Worm (Caenorhabditis elegans) whole organism, L4 larva: ENCODE data around the gene C24A8.5.

ENCODE experiments used
- F10B5.3 ChIP-seq: sonication (generic microtip); optimal IDR thresholded peaks from 2 replicates; lab custom pipeline; 2016; ENCODE audit warnings: mild to moderate bottlenecking, missing genetic modification characterization, missing compliant biosample characterization
- T26A8.4 ChIP-seq: fragments of 200-800 bp; sonication (Bioruptor generic); IDR thresholded peaks from 2 replicates; pipeline ENCODE4 v1.3.6; 2022; ENCODE audit warnings: missing genetic modification characterization, missing compliant biosample characterization
- Y5F2A.4 ChIP-seq: fragments of 200-800 bp; sonication (Bioruptor generic); optimal IDR thresholded peaks from 2 replicates; lab custom pipeline; 2018; ENCODE audit warnings: mild to moderate bottlenecking, missing genetic modification characterization, missing compliant biosample characterization
- ZK337.2 ChIP-seq: fragments of 200-800 bp; sonication (Bioruptor generic); IDR thresholded peaks from 2 replicates; pipeline ENCODE4 v1.3.6; 2022; ENCODE audit warnings: missing genetic modification reagents, missing genetic modification characterization, missing compliant biosample characterization
- ZK546.5 ChIP-seq, 2 experiments: sonication (generic microtip); optimal IDR thresholded peaks; 2 replicates each; lab custom pipeline; 2017; ENCODE audit warnings: missing biosample characterization in 2 of 2, missing genetic modification characterization in 2 of 2
- aly-2 ChIP-seq: sonication (generic microtip); optimal IDR thresholded peaks from 2 replicates; lab custom pipeline; 2018; ENCODE audit warnings: missing biosample characterization, missing genetic modification characterization
- ces-1 ChIP-seq: fragments of 150-350 bp; sonication (generic microtip); optimal IDR thresholded peaks from 4 replicates; lab custom pipeline; 2014; ENCODE audit warnings: missing biosample characterization, missing genetic modification reagents, missing genetic modification characterization
- ctbp-1 ChIP-seq: fragments of 200-800 bp; sonication (Bioruptor generic); IDR thresholded peaks from 2 replicates; pipeline ENCODE4 v1.3.6; 2022; ENCODE audit warnings: missing genetic modification reagents, missing genetic modification characterization, missing compliant biosample characterization
- daf-16 ChIP-seq, 3 experiments: sonication (generic microtip); optimal IDR thresholded peaks; 2 replicates each; lab custom pipeline; 2016 to 2017; ENCODE audit warnings: missing genetic modification characterization in 3 of 3, missing genetic modification reagents in 3 of 3, mild to moderate bottlenecking in 2 of 3, missing compliant biosample characterization in 2 of 3, missing biosample characterization in 1 of 3, moderate library complexity in 1 of 3
- daf-19 ChIP-seq: fragments of 200-800 bp; sonication (Bioruptor generic); conservative IDR thresholded peaks from 2 replicates; pipeline ENCODE4 v1.3.6; 2022; ENCODE audit warnings: missing genetic modification characterization, missing compliant biosample characterization
- daf-8 ChIP-seq: fragments of 200-800 bp; sonication (Bioruptor generic); IDR thresholded peaks from 2 replicates; pipeline ENCODE4 v1.3.6; 2022; ENCODE audit warnings: missing genetic modification characterization, missing compliant biosample characterization
- dmd-6 ChIP-seq: fragments of 200-800 bp; sonication (Bioruptor generic); IDR thresholded peaks from 2 replicates; pipeline ENCODE4 v1.3.6; 2022; ENCODE audit warnings: missing genetic modification reagents, missing genetic modification characterization, missing compliant biosample characterization
- dmd-9 ChIP-seq: fragments of 200-800 bp; sonication (Bioruptor generic); IDR thresholded peaks from 2 replicates; pipeline ENCODE4 v1.3.6; 2022; ENCODE audit warnings: missing genetic modification reagents, missing genetic modification characterization, missing compliant biosample characterization
- duxl-1 ChIP-seq: sonication (generic microtip); optimal IDR thresholded peaks from 2 replicates; lab custom pipeline; 2016; ENCODE audit warnings: mild to moderate bottlenecking, missing genetic modification characterization, moderate library complexity, missing compliant biosample characterization; ENCODE audit not compliant: poor library complexity
- dve-1 ChIP-seq: sonication (generic microtip); optimal IDR thresholded peaks from 2 replicates; lab custom pipeline; 2017; ENCODE audit warnings: antibody characterized with exemption, mild to moderate bottlenecking, missing genetic modification characterization, missing compliant biosample characterization; ENCODE audit not compliant: insufficient read depth
- egl-27 ChIP-seq: sonication (generic microtip); optimal IDR thresholded peaks from 3 replicates; lab custom pipeline; 2017; ENCODE audit warnings: missing biosample characterization, missing genetic modification reagents, missing genetic modification characterization
- fos-1 ChIP-seq: fragments of 150-350 bp; optimal IDR thresholded peaks from 2 replicates; lab custom pipeline; 2014; ENCODE audit warnings: missing biosample characterization, missing genetic modification characterization
- hlh-11 ChIP-seq: fragments of 200-800 bp; sonication (Bioruptor generic); optimal IDR thresholded peaks from 2 replicates; lab custom pipeline; 2018; ENCODE audit warnings: mild to moderate bottlenecking, missing genetic modification characterization, missing compliant biosample characterization
- hlh-30 ChIP-seq: sonication (generic microtip); optimal IDR thresholded peaks from 2 replicates; lab custom pipeline; 2017; ENCODE audit warnings: antibody characterized with exemption, mild to moderate bottlenecking, missing genetic modification characterization, missing compliant biosample characterization; ENCODE audit not compliant: insufficient read depth
- jun-1 ChIP-seq: fragments of 150-350 bp; optimal IDR thresholded peaks from 2 replicates; lab custom pipeline; 2014; ENCODE audit warnings: missing biosample characterization, missing genetic modification reagents, missing genetic modification characterization
- lin-1 ChIP-seq: fragments of 200-800 bp; sonication (Bioruptor generic); IDR thresholded peaks from 2 replicates; pipeline ENCODE4 v1.3.6; 2022; ENCODE audit warnings: missing genetic modification reagents, missing genetic modification characterization, missing compliant biosample characterization
- lin-13 ChIP-seq: fragments of 150-350 bp; optimal IDR thresholded peaks from 2 replicates; lab custom pipeline; 2014; ENCODE audit warnings: missing biosample characterization, missing genetic modification reagents, missing genetic modification characterization
- lin-15B ChIP-seq: fragments of 150-350 bp; sonication (generic microtip); optimal IDR thresholded peaks from 3 replicates; lab custom pipeline; 2014; ENCODE audit warnings: missing biosample characterization, missing genetic modification characterization
- madf-5 ChIP-seq, 2 experiments: fragments of 200-800 bp; sonication (Bioruptor generic); IDR thresholded peaks; 2 replicates each; pipeline ENCODE4 v1.3.6; 2022; ENCODE audit warnings: missing compliant biosample characterization in 2 of 2, missing genetic modification characterization in 2 of 2
- mep-1 ChIP-seq: fragments of 150-350 bp; sonication (generic microtip); optimal IDR thresholded peaks from 3 replicates; lab custom pipeline; 2014; ENCODE audit warnings: missing biosample characterization, missing genetic modification characterization
- mxl-2 ChIP-seq: fragments of 200-800 bp; sonication (Bioruptor generic); conservative IDR thresholded peaks from 2 replicates; pipeline ENCODE4 v1.3.6; 2022; ENCODE audit warnings: missing genetic modification reagents, missing genetic modification characterization, missing compliant biosample characterization
- mxl-3 ChIP-seq: fragments of 200-800 bp; sonication (Bioruptor generic); optimal IDR thresholded peaks from 2 replicates; lab custom pipeline; 2018; ENCODE audit warnings: mild to moderate bottlenecking, missing genetic modification characterization, missing compliant biosample characterization
- nhr-102 ChIP-seq: sonication (generic microtip); optimal IDR thresholded peaks from 2 replicates; lab custom pipeline; 2016; ENCODE audit warnings: mild to moderate bottlenecking, missing genetic modification characterization, moderate library complexity, missing compliant biosample characterization
- nhr-28 ChIP-seq: fragments of 150-350 bp; optimal IDR thresholded peaks from 2 replicates; lab custom pipeline; 2014; ENCODE audit warnings: missing biosample characterization, missing genetic modification characterization
- nhr-41 ChIP-seq: fragments of 200-800 bp; sonication (Bioruptor generic); IDR thresholded peaks from 2 replicates; pipeline ENCODE4 v1.3.6; 2022; ENCODE audit warnings: missing genetic modification reagents, missing genetic modification characterization, missing compliant biosample characterization
- nhr-42 ChIP-seq: fragments of 200-800 bp; sonication (Bioruptor generic); IDR thresholded peaks from 2 replicates; pipeline ENCODE4 v1.3.6; 2022; ENCODE audit warnings: missing genetic modification characterization, missing compliant biosample characterization
- nhr-48 ChIP-seq: sonication (generic microtip); optimal IDR thresholded peaks from 2 replicates; lab custom pipeline; 2016; ENCODE audit warnings: mild to moderate bottlenecking, missing genetic modification characterization, missing compliant biosample characterization
- nhr-6 ChIP-seq: fragments of 150-350 bp; optimal IDR thresholded peaks from 2 replicates; lab custom pipeline; 2014; ENCODE audit warnings: missing biosample characterization, missing genetic modification characterization
- nhr-76 ChIP-seq: fragments of 150-350 bp; optimal IDR thresholded peaks from 2 replicates; lab custom pipeline; 2014; ENCODE audit warnings: missing biosample characterization, missing genetic modification characterization
- nhr-77 ChIP-seq: fragments of 150-350 bp; optimal IDR thresholded peaks from 2 replicates; lab custom pipeline; 2014; ENCODE audit warnings: missing biosample characterization, missing genetic modification characterization
- php-3 ChIP-seq: fragments of 200-800 bp; sonication (Bioruptor generic); IDR thresholded peaks from 2 replicates; pipeline ENCODE4 v1.3.6; 2022; ENCODE audit warnings: missing genetic modification reagents, missing genetic modification characterization, missing compliant biosample characterization
- pqm-1 ChIP-seq: sonication (generic microtip); optimal IDR thresholded peaks from 2 replicates; lab custom pipeline; 2017; ENCODE audit warnings: missing biosample characterization, missing genetic modification characterization
- set-16 ChIP-seq: fragments of 200-800 bp; sonication (Bioruptor generic); IDR thresholded peaks from 2 replicates; pipeline ENCODE4 v1.3.6; 2022; ENCODE audit warnings: missing genetic modification reagents, missing genetic modification characterization, missing compliant biosample characterization
- skn-1 ChIP-seq: fragments of 150-350 bp; optimal IDR thresholded peaks from 2 replicates; lab custom pipeline; 2014; ENCODE audit warnings: missing biosample characterization, missing genetic modification characterization
- spr-1 ChIP-seq: sonication (generic microtip); optimal IDR thresholded peaks from 2 replicates; lab custom pipeline; 2016; ENCODE audit warnings: mild to moderate bottlenecking, missing genetic modification characterization, missing compliant biosample characterization
- tra-1 ChIP-seq: fragments of 200-800 bp; sonication (Bioruptor generic); IDR thresholded peaks from 2 replicates; pipeline ENCODE4 v1.3.6; 2022; ENCODE audit warnings: missing genetic modification reagents, missing genetic modification characterization, missing compliant biosample characterization
- zfp-3 ChIP-seq: fragments of 200-800 bp; sonication (Bioruptor generic); conservative IDR thresholded peaks from 2 replicates; pipeline ENCODE4 v1.3.6; 2022; ENCODE audit warnings: missing genetic modification reagents, missing genetic modification characterization, missing compliant biosample characterization
- zip-11 ChIP-seq: fragments of 200-800 bp; sonication (Bioruptor generic); IDR thresholded peaks from 2 replicates; pipeline ENCODE4 v1.3.6; 2022; ENCODE audit warnings: missing genetic modification characterization, missing compliant biosample characterization
- zip-2 ChIP-seq: fragments of 150-350 bp; optimal IDR thresholded peaks from 2 replicates; lab custom pipeline; 2014; ENCODE audit warnings: missing biosample characterization, missing genetic modification characterization

C24A8.5 gene

ce11 chrX:4284470-4284869 lies 44.2 kb downstream of the C24A8.5 start:
- TF ChIP-seq dmd-6 (GFP tag; lab: Robert Waterston, UW) (peak; percentile 56), daf-19 (GFP tag; lab: Robert Waterston, UW) (no peak), nhr-28 (peak; percentile 84), egl-27 (tag; lab: Kevin White, UChicago) (no peak), daf-16 (GFP tag; optimal IDR thresholded peaks at IDR 0.05; lab: Kevin White, UChicago) (no peak), daf-16 (tag; optimal IDR thresholded peaks at IDR 0.05; lab: Kevin White, UChicago) (peak; percentile 76), ces-1 (GFP tag; lab: Kevin White, UChicago) (no peak), pqm-1 (peak; percentile 12), mxl-3 (GFP tag; lab: Kevin White, UChicago) (no peak), lin-1 (peak; percentile 27; the same call in 1 of the 2 replicates), hlh-11 (tag; lab: Kevin White, UChicago) (peak; percentile 47), mxl-2 (no peak), ZK546.5 (tag; optimal IDR thresholded peaks at IDR 0.05; lab: Kevin White, UChicago) (no peak), nhr-77 (tag; lab: Kevin White, UChicago) (peak; percentile 16)

- TF ChIP-seq nhr-41 (GFP tag; lab: Robert Waterston, UW) (no peak), daf-8 (GFP tag; lab: Robert Waterston, UW) (no peak), dve-1 (peak; percentile 31), madf-5 (GFP tag; IDR thresholded peaks at IDR 0.05; lab: Robert Waterston, UW) (no peak), lin-15B (no peak), nhr-42 (GFP tag; lab: Robert Waterston, UW) (no peak), Y5F2A.4 (no peak), jun-1 (tag; lab: Kevin White, UChicago) (no peak), nhr-102 (no peak), skn-1 (no peak), ZK546.5 (tag; optimal IDR thresholded peaks at IDR 0.05; lab: Kevin White, UChicago) (no peak), tra-1 (no peak), spr-1 (tag; lab: Kevin White, UChicago) (no peak), zip-11 (GFP tag; lab: Robert Waterston, UW) (no peak), aly-2 (tag; lab: Kevin White, UChicago) (no peak), F10B5.3 (tag; lab: Kevin White, UChicago) (no peak), nhr-48 (tag; lab: Kevin White, UChicago) (no peak), duxl-1 (tag; lab: Kevin White, UChicago) (no peak), ZK337.2 (GFP tag; lab: Robert Waterston, UW) (no peak), mep-1 (tag; lab: Kevin White, UChicago) (no peak), dmd-9 (GFP tag; lab: Robert Waterston, UW) (no peak), pqm-1 (peak; percentile 52), nhr-6 (tag; lab: Kevin White, UChicago) (peak; percentile 56), fos-1 (no peak), daf-16 (GFP tag; optimal IDR thresholded peaks at IDR 0.05; lab: Kevin White, UChicago) (no peak), daf-16 (tag; optimal IDR thresholded peaks at IDR 0.05; lab: Kevin White, UChicago) (peak; percentile 82), zfp-3 (GFP tag; lab: Robert Waterston, UW) (no peak), lin-13 (GFP tag; lab: Kevin White, UChicago) (no peak), nhr-28 (peak; percentile 65), nhr-76 (tag; lab: Kevin White, UChicago) (no peak), set-16 (no peak), ctbp-1 (no peak), hlh-30 (no peak), daf-19 (GFP tag; lab: Robert Waterston, UW) (no peak), T26A8.4 (GFP tag; lab: Robert Waterston, UW) (no peak), php-3 (GFP tag; lab: Robert Waterston, UW) (peak; percentile 46; the same call in 1 of the 2 replicates), zip-2 (no peak)
- TF ChIP-seq, all 104 proteins: peak for 6
Measured at ce11 chrX:4283989-4284388, 44.7 kb downstream of the C24A8.5 start, which contains the start of gene ets-10. Gene ets-10, plus strand, starts transcription at chrX:4284189.
